Fruit fly (Drosophila melanogaster): ENCODE data around the gene CG14034.

Gene CG14034

DNA sequence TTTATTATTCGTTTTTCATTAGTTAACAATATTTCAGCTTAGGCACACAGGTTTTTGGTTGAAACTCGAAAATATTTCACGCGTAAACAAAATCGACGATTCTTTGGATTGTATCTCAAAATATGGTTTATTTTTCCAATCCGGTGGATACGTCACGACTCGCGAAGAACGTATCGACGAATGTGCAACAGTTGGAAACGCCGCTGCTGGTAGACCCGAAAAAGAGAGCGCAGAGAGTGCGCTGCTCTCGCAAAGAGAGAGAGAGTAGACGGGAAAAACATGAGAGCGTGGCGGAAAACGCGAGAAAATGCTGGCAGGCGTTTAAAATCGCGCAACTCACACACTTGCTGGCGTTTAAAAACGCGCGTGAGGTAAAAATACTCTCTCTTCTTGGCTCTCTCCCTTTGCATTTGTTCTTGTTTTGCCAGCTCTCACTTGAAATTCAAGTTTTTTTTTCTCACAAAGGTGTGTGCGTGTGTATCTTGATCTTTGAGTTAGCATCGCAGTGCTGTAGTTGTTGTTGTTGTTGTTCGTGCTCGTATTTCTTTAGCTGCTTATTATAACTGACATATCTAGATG lies 20.9 kb upstream of the CG14034 start:
- no peak for TF ChIP-seq h (optimal IDR thresholded peaks at IDR 0.05)
- no peak for TF ChIP-seq Myc (optimal IDR thresholded peaks at IDR 0.05)
- no peak for TF ChIP-seq insv (optimal IDR thresholded peaks at IDR 0.05)
- no peak for TF ChIP-seq psq (optimal IDR thresholded peaks at IDR 0.05)
- TF ChIP-seq Sin3A (optimal IDR thresholded peaks at IDR 0.05), result no peak
- no peak for TF ChIP-seq ttk (optimal IDR thresholded peaks at IDR 0.05)

DNA sequence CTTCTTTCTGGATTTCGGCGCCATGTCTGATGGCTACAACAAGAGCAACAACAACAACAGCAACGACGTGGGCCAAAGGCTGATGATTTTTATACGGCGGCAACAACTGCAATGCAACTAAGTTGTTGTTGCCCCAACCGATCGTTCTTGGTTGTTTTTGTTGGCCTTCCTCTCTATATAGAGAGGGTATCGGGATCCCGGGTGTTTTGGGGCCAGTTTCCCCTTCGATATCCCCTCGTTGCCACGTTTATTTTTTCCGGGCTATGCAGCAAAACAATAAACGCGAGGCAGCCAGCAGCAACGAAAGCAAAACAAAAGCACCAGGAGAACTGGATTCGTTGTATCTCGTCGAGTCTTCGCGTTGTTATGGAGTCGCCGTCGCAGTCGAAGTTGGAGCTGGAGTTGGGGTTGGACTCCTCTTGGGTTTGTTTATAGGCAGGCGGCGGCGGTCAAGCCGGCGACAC lies 20.0 kb upstream of the CG14034 start:
- no peak for TF ChIP-seq Sin3A (optimal IDR thresholded peaks at IDR 0.05)
- no peak for TF ChIP-seq psq (optimal IDR thresholded peaks at IDR 0.05)
- TF ChIP-seq h (optimal IDR thresholded peaks at IDR 0.05), result no peak
- TF ChIP-seq Myc (optimal IDR thresholded peaks at IDR 0.05), result no peak
- no peak for TF ChIP-seq insv (optimal IDR thresholded peaks at IDR 0.05)

DNA sequence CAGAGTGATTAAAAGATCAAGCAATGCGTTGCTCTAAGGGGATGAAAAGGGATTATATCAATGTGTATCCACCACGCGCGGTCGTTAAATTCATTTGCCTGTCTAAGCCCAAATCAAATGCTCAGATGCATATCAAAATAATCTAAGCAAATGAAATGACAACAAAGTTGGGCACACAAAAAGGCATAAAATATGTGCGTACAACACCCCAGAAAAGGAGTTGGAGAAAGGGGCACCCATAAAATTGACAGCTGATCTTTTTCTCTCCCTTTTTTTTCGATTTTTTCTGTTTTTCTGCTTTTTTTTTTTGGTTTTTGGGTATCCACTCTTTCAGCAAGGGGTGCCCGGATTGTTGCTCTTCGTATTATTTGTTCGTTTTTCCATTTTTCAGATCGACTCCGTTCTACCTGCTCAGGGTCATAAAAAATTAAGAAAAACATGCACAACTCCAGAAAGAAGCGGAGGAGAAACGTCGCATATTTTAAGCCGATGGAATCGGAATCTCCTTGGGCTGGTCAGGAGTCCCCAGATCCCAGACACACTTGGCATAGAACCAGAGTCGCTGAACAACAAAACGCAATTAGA lies 18.5 kb upstream of the CG14034 start:
- TF ChIP-seq psq (optimal IDR thresholded peaks at IDR 0.05) (no peak), Myc (optimal IDR thresholded peaks at IDR 0.05) (no peak), Sin3A (optimal IDR thresholded peaks at IDR 0.05) (no peak), h (optimal IDR thresholded peaks at IDR 0.05) (no peak)

DNA sequence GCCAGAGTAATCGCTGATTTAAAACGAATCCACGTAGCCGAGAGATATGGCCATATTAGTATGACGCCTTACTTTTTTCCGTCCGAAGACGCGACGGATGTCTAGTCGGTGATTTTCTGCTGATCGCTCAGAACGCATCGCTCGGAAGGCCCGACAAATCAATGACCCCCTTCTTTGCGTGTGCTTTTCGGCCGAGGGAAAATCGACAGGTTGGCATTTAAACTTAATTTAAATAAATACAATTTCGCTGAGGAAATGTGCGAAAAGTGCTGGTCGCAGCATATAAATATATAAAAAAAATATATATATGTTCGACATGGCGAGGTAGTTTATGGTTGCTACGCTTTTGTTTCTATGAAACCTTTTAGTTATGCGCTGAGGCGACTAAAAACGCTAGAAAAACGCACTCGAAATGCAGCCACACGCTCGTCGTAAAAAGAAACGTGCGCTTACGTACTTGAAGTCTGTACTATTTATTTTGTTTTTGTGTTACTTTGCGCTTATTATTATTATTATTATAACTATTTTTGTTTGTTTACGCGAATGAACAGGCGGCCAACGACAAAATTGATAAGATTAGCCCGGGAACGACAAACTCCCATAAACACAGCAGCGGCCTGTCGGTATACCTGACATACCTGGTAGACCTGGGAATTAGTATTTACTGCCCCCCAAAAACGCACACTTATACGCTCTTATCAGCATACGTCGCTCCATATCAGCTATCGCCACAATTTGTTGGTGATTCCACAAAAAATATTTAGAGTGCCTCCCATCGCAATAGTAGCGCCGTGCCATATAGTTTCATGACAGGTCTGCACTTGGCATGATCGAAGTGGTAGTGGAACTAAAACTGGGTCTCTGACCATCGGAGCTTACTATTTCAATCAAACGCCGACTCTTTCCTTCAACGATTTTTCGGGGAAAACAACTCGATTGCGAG lies 16.9 kb upstream of the CG14034 start:
- TF ChIP-seq h (optimal IDR thresholded peaks at IDR 0.05), result no peak
- no peak for TF ChIP-seq psq (optimal IDR thresholded peaks at IDR 0.05)
- TF ChIP-seq ttk (optimal IDR thresholded peaks at IDR 0.05), result no peak
- no peak for TF ChIP-seq Sin3A (optimal IDR thresholded peaks at IDR 0.05)

DNA sequence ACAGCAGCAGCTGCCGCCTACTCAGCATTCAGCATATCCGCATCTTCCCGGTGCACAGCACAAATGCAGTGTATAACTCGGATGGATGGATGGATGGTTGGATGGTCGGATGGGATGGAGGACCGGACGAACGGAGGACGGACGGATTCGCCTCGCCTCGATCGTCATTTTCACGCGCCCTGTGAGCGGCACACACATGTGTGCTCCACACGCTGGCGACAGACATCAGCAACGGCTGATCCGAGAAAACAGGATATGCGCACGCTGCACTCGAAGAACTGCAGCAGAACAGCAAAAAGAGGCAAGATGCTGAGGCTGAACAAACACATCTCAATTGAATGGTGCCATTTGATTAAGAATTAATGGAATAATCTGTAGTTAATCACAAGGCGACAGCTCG lies 15.8 kb upstream of the CG14034 start:
- TF ChIP-seq insv (optimal IDR thresholded peaks at IDR 0.05) (no peak), psq (optimal IDR thresholded peaks at IDR 0.05) (no peak)

DNA sequence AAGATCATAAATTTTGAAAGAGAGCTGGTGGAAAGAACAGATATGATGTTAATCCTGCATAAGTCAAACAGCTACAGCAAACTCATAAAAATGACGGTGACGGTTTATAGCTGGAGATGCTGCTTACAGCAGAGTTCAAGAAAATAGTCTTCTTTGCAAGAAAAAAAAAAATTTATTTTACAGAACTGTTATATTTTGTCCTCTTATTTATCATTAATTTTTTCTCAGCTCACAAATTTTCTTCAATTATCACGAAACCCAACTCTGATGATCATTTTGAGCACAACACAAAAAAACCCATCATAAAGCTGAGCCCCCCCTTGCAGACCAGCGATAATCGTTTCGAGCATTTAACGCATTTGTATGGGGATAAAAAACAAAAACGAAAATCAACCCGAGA lies 15.1 kb upstream of the CG14034 start:
- no peak for TF ChIP-seq psq (optimal IDR thresholded peaks at IDR 0.05)
- TF ChIP-seq h (optimal IDR thresholded peaks at IDR 0.05), result no peak
- TF ChIP-seq Sin3A (optimal IDR thresholded peaks at IDR 0.05), result no peak
- no peak for TF ChIP-seq insv (optimal IDR thresholded peaks at IDR 0.05)
- TF ChIP-seq ttk (optimal IDR thresholded peaks at IDR 0.05), result no peak

DNA sequence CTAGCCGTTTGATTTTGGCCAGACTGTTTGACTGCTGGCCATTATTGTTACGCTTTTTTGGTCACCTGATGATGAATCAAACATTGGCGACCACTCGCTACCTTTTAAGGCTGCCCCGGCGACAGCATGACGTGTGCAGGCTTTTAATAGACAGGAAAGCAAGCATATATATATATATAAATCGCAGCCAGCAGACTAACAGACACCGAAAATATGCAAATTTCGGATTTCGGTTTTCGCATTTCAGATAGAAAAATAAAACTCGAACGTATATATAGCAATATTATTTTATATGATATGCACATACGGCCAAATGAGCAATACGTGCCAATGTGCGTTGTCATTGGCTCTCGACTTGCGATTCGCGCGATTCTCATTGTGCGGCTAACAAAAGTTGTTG lies 14.4 kb upstream of the CG14034 start:
- TF ChIP-seq h (optimal IDR thresholded peaks at IDR 0.05) (no peak), Myc (optimal IDR thresholded peaks at IDR 0.05) (no peak), insv (optimal IDR thresholded peaks at IDR 0.05) (no peak), psq (optimal IDR thresholded peaks at IDR 0.05) (no peak)

DNA sequence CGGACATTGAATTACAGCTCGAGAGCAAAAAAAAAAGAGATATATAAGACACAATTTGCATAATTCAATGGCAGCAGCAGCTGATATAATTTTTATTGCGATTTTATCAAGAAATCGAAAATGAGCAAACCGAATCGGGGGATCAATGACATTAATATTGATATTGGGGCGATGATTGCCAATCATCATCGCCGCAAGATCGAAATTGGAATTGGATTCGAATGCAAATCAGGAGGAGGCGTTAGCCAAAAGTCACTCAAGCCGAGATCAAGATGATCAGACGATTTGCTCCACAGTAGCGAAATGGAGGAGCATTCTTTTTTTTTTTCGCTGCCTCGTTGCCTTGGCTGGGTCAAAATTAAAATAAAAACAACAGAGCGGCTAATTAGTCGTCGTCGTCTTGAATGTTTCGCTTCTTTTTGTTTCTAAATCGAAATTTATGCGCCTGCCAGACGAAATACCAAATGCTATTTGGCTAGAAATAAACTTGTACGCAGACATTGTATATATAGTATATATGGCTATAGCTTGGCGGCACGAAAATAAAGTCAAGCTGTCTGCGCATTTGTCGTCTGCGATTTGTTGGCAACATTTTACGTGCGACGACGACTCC lies 13.5 kb upstream of the CG14034 start:
- no peak for TF ChIP-seq h (optimal IDR thresholded peaks at IDR 0.05)
- TF ChIP-seq ttk (optimal IDR thresholded peaks at IDR 0.05), result no peak
- TF ChIP-seq Myc (optimal IDR thresholded peaks at IDR 0.05), result no peak
- no peak for TF ChIP-seq insv (optimal IDR thresholded peaks at IDR 0.05)
- no peak for TF ChIP-seq psq (optimal IDR thresholded peaks at IDR 0.05)
- TF ChIP-seq Sin3A (optimal IDR thresholded peaks at IDR 0.05), result no peak

DNA sequence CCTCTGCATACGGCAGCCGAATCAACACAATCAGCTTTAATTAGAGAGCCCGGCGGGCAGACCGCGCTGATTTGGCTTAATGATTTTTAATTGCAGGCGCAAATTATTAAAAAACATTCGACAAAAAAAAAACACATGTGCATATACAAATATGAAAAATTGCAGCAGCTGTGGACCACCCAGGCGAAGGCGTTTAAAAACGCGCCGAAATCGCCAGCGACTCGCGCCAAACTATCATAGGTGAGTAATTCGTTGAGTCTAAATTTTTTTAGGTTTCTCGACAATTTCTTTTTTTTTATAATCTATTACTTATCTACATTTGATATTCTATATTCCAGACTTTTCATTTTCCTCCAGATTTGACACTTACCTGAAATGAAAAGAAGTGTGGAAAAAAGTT lies 12.9 kb upstream of the CG14034 start:
- no peak for TF ChIP-seq h (optimal IDR thresholded peaks at IDR 0.05)
- TF ChIP-seq Myc (optimal IDR thresholded peaks at IDR 0.05), result no peak
- no peak for TF ChIP-seq psq (optimal IDR thresholded peaks at IDR 0.05)

DNA sequence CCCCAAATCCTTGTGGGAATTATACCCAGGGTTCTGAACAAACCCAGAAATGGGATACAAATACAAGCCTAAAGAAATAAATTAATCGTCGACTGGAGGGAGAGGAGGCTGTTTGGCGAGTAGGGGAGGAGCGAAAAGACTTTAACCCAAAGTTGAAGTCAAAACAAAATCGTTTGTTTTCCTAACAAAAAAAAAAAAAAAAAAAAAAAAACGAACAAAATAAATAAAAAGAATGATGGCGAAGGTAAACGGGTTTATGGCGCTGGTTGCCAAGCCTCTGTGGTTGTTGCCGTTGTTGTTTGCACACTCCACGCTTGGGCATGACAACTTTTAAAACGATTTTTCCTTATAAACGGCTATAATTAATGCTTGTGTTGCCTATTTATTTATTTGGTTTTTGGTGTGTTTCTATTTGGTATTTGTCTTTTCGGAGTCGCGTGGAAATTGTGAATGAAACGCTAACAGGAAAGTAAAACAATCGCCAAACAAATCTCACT lies 12.3 kb upstream of the CG14034 start:
- TF ChIP-seq Myc (optimal IDR thresholded peaks at IDR 0.05), result no peak
- no peak for TF ChIP-seq Sin3A (optimal IDR thresholded peaks at IDR 0.05)
- TF ChIP-seq insv (optimal IDR thresholded peaks at IDR 0.05), result no peak
- TF ChIP-seq h (optimal IDR thresholded peaks at IDR 0.05), result no peak
- no peak for TF ChIP-seq ttk (optimal IDR thresholded peaks at IDR 0.05)

DNA sequence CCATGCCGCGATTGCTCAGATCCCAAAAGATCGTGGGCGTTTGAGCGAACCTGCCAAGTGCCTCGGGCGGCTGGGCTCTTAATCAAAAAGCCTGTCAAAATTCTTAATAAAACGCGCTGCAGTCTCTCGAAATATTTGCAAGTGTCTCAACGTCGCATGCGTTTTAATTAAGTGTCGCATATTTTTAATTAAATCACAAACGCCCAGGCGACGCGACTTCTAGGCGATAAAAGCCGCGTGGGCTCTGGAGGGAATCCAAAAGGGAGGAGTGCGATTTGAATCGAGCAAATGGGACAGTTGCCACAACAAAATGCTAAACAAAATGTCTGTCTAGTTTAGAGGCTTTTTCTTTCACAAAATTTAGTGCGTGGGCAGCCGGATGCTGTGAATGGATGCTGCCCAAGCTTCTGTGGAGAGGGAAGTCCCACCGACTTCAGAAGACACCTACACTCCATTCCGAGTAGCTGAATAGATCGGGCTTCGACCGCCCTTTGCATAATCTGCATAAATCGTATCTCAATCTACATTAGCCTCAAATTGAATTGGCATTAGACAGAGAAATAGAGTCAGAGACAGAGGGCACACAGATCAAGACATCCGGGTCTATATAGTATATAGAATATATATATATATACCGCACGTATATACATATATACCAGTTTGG lies 10.7 kb upstream of the CG14034 start:
- no peak for TF ChIP-seq insv (optimal IDR thresholded peaks at IDR 0.05)

DNA sequence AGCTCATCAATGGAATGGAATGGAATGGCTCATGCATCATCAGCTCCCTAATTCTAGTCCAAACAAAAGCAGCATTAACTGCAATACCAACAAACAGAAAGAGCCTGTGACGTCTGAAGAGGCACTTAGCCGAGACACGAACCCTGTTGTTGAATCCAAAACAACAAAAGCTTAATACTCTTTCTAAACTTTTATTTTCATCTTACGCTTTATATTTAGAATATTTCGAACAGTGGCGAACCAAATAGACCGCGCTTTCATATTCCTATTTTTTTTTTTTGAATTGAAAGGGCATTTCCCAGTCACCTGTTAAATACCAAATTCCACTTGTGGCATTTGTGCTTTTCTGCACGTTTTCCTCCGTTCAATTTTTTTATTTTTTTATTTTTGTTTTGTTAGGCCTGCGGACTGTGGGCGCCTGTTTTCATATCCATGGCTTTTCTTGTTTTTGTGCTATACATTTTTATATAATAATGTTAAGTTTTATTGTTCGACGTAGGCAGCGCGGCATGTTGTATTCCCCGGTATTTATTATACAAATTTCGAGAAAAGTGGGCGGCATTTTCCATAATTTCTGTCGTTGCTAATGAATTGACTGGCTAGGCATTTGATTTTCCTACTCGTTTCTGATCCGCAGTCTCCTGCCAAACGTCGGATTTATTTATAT lies 9.3 kb upstream of the CG14034 start:
- TF ChIP-seq h (optimal IDR thresholded peaks at IDR 0.05), result no peak
- no peak for TF ChIP-seq Sin3A (optimal IDR thresholded peaks at IDR 0.05)
- TF ChIP-seq Myc (optimal IDR thresholded peaks at IDR 0.05), result no peak
- no peak for TF ChIP-seq ttk (optimal IDR thresholded peaks at IDR 0.05)
- no peak for TF ChIP-seq insv (optimal IDR thresholded peaks at IDR 0.05)
- TF ChIP-seq psq (optimal IDR thresholded peaks at IDR 0.05), result no peak

Data from Kc167 (cell line).